Worm (Caenorhabditis elegans) whole organism, L3 larva: ENCODE results near the gene ugt-58.

Source experiments
- R02D3.7 ChIP-seq: fragments of 150-350 bp; optimal IDR thresholded peaks from 2 replicates; lab custom pipeline; 2014; ENCODE audit warnings: missing biosample characterization, missing genetic modification characterization
- ama-1 ChIP-seq: fragments of 150-350 bp; optimal IDR thresholded peaks from 2 replicates; lab custom pipeline; 2018
- ceh-28 ChIP-seq: fragments of 150-350 bp; optimal IDR thresholded peaks from 2 replicates; lab custom pipeline; 2014; ENCODE audit warnings: missing biosample characterization, missing genetic modification reagents, missing genetic modification characterization
- ceh-82 ChIP-seq: fragments of 150-350 bp; optimal IDR thresholded peaks from 2 replicates; lab custom pipeline; 2014; ENCODE audit warnings: missing biosample characterization, missing genetic modification characterization
- ceh-9 ChIP-seq: sonication (generic microtip); optimal IDR thresholded peaks from 2 replicates; lab custom pipeline; 2018; ENCODE audit warnings: missing biosample characterization, missing genetic modification characterization
- egl-27 ChIP-seq: sonication (generic microtip); optimal IDR thresholded peaks from 4 replicates; lab custom pipeline; 2017; ENCODE audit warnings: missing biosample characterization, missing genetic modification reagents, missing genetic modification characterization
- egl-5 ChIP-seq: fragments of 150-350 bp; optimal IDR thresholded peaks from 2 replicates; lab custom pipeline; 2017; ENCODE audit warnings: missing biosample characterization, missing genetic modification reagents, missing genetic modification characterization, inconsistent platforms
- elt-1 ChIP-seq: fragments of 150-350 bp; optimal IDR thresholded peaks from 2 replicates; lab custom pipeline; 2014; ENCODE audit warnings: missing biosample characterization, missing genetic modification characterization
- elt-2 ChIP-seq: sonication (generic microtip); optimal IDR thresholded peaks from 2 replicates; lab custom pipeline; 2016; ENCODE audit warnings: missing genetic modification reagents, mild to moderate bottlenecking, missing genetic modification characterization, missing compliant biosample characterization
- elt-3 ChIP-seq, 3 experiments: fragments of 150-350 bp in 1 of 3; sonication (generic microtip) in 2 of 3; optimal IDR thresholded peaks; 2 replicates in 2 of 3; 4 replicates in 1 of 3; lab custom pipeline; 2014 to 2017; ENCODE audit warnings: missing biosample characterization in 3 of 3, missing genetic modification characterization in 3 of 3
- eor-1 ChIP-seq, 2 experiments: fragments of 150-350 bp; optimal IDR thresholded peaks; 2 replicates each; lab custom pipeline; 2014 to 2018; ENCODE audit warnings: missing biosample characterization in 2 of 2, missing genetic modification characterization in 2 of 2
- fkh-10 ChIP-seq: sonication (generic microtip); optimal IDR thresholded peaks from 2 replicates; lab custom pipeline; 2017; ENCODE audit warnings: missing biosample characterization, missing genetic modification reagents, missing genetic modification characterization
- fkh-2 ChIP-seq: fragments of 150-350 bp; optimal IDR thresholded peaks from 2 replicates; lab custom pipeline; 2014; ENCODE audit warnings: missing biosample characterization, missing genetic modification reagents, missing genetic modification characterization
- fos-1 ChIP-seq: fragments of 150-350 bp; optimal IDR thresholded peaks from 2 replicates; lab custom pipeline; 2014; ENCODE audit warnings: missing biosample characterization, missing genetic modification characterization
- hmg-11 ChIP-seq: sonication (generic microtip); optimal IDR thresholded peaks from 2 replicates; lab custom pipeline; 2016; ENCODE audit warnings: missing genetic modification characterization, missing compliant biosample characterization
- lin-15B ChIP-seq: fragments of 150-350 bp; optimal IDR thresholded peaks from 2 replicates; lab custom pipeline; 2014; ENCODE audit warnings: missing biosample characterization, missing genetic modification characterization
- lin-39 ChIP-seq: fragments of 150-350 bp; optimal IDR thresholded peaks from 2 replicates; lab custom pipeline; 2018; ENCODE audit warnings: missing biosample characterization, missing genetic modification reagents, missing genetic modification characterization
- mdl-1 ChIP-seq: fragments of 150-350 bp; optimal IDR thresholded peaks from 2 replicates; lab custom pipeline; 2014; ENCODE audit warnings: missing biosample characterization, missing genetic modification characterization
- mml-1 ChIP-seq: fragments of 150-350 bp; sonication (generic microtip); optimal IDR thresholded peaks from 3 replicates; lab custom pipeline; 2014; ENCODE audit warnings: missing biosample characterization, missing genetic modification characterization
- nfya-1 ChIP-seq: sonication (generic microtip); optimal IDR thresholded peaks from 2 replicates; lab custom pipeline; 2017; ENCODE audit warnings: missing genetic modification characterization, mild to moderate bottlenecking, missing compliant biosample characterization, antibody characterized with exemption, moderate library complexity; ENCODE audit not compliant: insufficient read depth
- nhr-11 ChIP-seq: fragments of 150-350 bp; optimal IDR thresholded peaks from 2 replicates; lab custom pipeline; 2014; ENCODE audit warnings: missing biosample characterization, missing genetic modification characterization
- nhr-23 ChIP-seq: fragments of 150-350 bp; optimal IDR thresholded peaks from 2 replicates; lab custom pipeline; 2014; ENCODE audit warnings: missing biosample characterization, missing genetic modification reagents, missing genetic modification characterization
- nhr-25 ChIP-seq: sonication (generic microtip); optimal IDR thresholded peaks from 2 replicates; lab custom pipeline; 2017; ENCODE audit warnings: missing biosample characterization, missing genetic modification characterization
- nhr-43 ChIP-seq: sonication (generic microtip); optimal IDR thresholded peaks from 2 replicates; lab custom pipeline; 2016; ENCODE audit warnings: mild to moderate bottlenecking, missing genetic modification characterization, missing compliant biosample characterization; ENCODE audit not compliant: poor library complexity, severe bottlenecking
- nhr-67 ChIP-seq: fragments of 150-350 bp; optimal IDR thresholded peaks from 2 replicates; lab custom pipeline; 2014; ENCODE audit warnings: missing biosample characterization, missing genetic modification characterization
- nhr-76 ChIP-seq: fragments of 150-350 bp; sonication (generic microtip); optimal IDR thresholded peaks from 5 replicates; lab custom pipeline; 2014; ENCODE audit warnings: missing biosample characterization, missing genetic modification characterization
- nhr-77 ChIP-seq: fragments of 150-350 bp; optimal IDR thresholded peaks from 2 replicates; lab custom pipeline; 2014; ENCODE audit warnings: missing biosample characterization, missing genetic modification characterization
- pha-4 ChIP-seq: fragments of 150-350 bp; optimal IDR thresholded peaks from 2 replicates; lab custom pipeline; 2014; ENCODE audit warnings: missing biosample characterization, missing genetic modification reagents, missing genetic modification characterization
- pqm-1 ChIP-seq: fragments of 150-350 bp; optimal IDR thresholded peaks from 2 replicates; lab custom pipeline; 2017; ENCODE audit warnings: missing biosample characterization, missing genetic modification characterization, inconsistent platforms
- sea-2 ChIP-seq: fragments of 150-350 bp; sonication (generic microtip); optimal IDR thresholded peaks from 4 replicates; lab custom pipeline; 2014; ENCODE audit warnings: missing biosample characterization, missing genetic modification reagents, missing genetic modification characterization
- tbx-2 ChIP-seq: sonication (generic microtip); optimal IDR thresholded peaks from 2 replicates; lab custom pipeline; 2016; ENCODE audit warnings: mild to moderate bottlenecking, missing genetic modification characterization, missing compliant biosample characterization
- unc-39 ChIP-seq: sonication (generic microtip); optimal IDR thresholded peaks from 4 replicates; lab custom pipeline; 2017; ENCODE audit warnings: missing biosample characterization, missing genetic modification characterization
- unc-62 ChIP-seq: fragments of 150-350 bp; sonication (generic microtip); optimal IDR thresholded peaks from 4 replicates; lab custom pipeline; 2014; ENCODE audit warnings: missing biosample characterization, missing genetic modification reagents, missing genetic modification characterization
- zag-1 ChIP-seq: fragments of 150-350 bp; optimal IDR thresholded peaks from 2 replicates; lab custom pipeline; 2014; ENCODE audit warnings: missing biosample characterization, missing genetic modification characterization
- ztf-11 ChIP-seq: fragments of 150-350 bp; optimal IDR thresholded peaks from 2 replicates; lab custom pipeline; 2014; ENCODE audit warnings: missing biosample characterization, missing genetic modification characterization
- ztf-4 ChIP-seq: fragments of 150-350 bp; optimal IDR thresholded peaks from 2 replicates; lab custom pipeline; 2014; ENCODE audit warnings: missing biosample characterization, missing genetic modification characterization

Gene ugt-58

DNA sequence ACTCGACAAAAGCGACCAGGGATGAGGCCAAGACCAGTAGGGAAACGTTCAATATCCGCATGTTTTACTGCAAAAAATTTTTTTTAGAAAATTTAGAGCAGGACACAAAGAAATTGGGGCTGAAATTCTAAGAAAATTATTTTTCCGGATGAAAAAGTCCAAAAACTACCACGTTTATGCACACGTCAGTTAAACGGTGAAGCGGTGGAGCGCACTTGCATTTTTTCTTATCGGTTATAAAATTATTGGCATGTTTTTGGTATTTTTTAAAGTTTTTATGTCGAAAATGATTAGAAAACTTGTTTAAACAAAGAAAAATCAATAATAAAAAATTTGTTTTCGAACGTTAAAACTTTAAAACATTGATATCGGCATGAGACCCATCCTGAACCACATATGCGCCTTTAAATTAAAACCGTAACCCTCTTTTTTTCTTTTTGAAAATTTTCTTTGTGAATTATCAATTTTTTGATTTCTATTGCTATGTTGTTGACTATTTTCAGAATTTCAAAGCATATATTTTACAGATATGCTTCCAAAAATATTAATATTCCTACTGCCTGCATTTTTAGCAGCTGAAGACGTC is 37.6 kb upstream of the ugt-58 start, which contains the start of the genes dnj-20 and ZK1307.8 (continued):
- TF ChIP-seq nhr-43 = no peak

- TF ChIP-seq pha-4 (tag; lab: Kevin White, UChicago) (peak; percentile 91), mdl-1 (tag; lab: Kevin White, UChicago) (no peak), R02D3.7 (tag; lab: Kevin White, UChicago) (no peak), nhr-23 (peak; percentile 8), fkh-2 (tag; lab: Kevin White, UChicago) (no peak), elt-2 (tag; lab: Kevin White, UChicago) (no peak), nhr-25 (no peak), egl-27 (tag; lab: Kevin White, UChicago) (no peak), nhr-76 (no peak)
- TF ChIP-seq, all 47 proteins: peak for 2
Measured at ce11 chrII:9621913-9622348, 35.3 kb upstream of the ugt-58 start.

DNA sequence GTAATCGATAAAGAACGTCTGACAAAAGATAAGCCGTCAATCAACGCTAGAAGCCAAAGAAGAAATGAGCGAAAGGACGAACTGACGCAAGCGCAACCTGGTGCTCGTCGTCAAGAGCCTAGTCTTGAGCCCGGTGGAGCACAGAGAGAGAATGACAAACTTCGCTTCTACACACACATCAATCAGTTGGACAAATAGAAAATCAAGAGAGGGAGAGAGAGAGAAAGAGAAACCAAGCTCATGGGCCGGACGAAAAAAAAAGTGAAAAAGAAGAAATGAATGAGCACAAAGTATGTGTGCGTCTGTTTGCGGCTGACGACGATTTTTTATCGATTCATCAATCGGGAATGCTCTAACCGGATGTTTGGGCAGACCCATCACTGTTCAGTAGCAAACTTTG is 34.5 kb upstream of the ugt-58 start:
- no peak for TF ChIP-seq mml-1 (tag; lab: Kevin White, UChicago)
- TF ChIP-seq ceh-28 (tag; lab: Kevin White, UChicago) = no peak
- TF ChIP-seq pqm-1 (tag; lab: Kevin White, UChicago) = no peak
- no peak for TF ChIP-seq elt-2 (tag; lab: Kevin White, UChicago)
- no peak for TF ChIP-seq nhr-11 (tag; lab: Kevin White, UChicago)
- peak; percentile 25 for TF ChIP-seq unc-62 (GFP tag; lab: Kevin White, UChicago)
- TF ChIP-seq pha-4 (tag; lab: Kevin White, UChicago) = peak; percentile 60
- TF ChIP-seq ceh-9 (tag; lab: Kevin White, UChicago) = no peak
- TF ChIP-seq ceh-82 (tag; lab: Kevin White, UChicago) = no peak
- TF ChIP-seq fkh-10 = no peak
- no peak for TF ChIP-seq R02D3.7 (tag; lab: Kevin White, UChicago)
- no peak for TF ChIP-seq zag-1 (tag; lab: Kevin White, UChicago)
- TF ChIP-seq nfya-1 (tag; lab: Kevin White, UChicago) = peak; percentile 32
- peak; percentile 31 for TF ChIP-seq ama-1 (lab: Kevin White, UChicago)
- no peak for TF ChIP-seq egl-27 (tag; lab: Kevin White, UChicago)
- no peak for TF ChIP-seq eor-1 (tag; optimal IDR thresholded peaks at IDR 0.05; lab: Kevin White, UChicago)
- TF ChIP-seq hmg-11 (tag; lab: Kevin White, UChicago) = peak; percentile 6
- no peak for TF ChIP-seq fkh-2 (tag; lab: Kevin White, UChicago)
- no peak for TF ChIP-seq lin-15B (tag; lab: Kevin White, UChicago)
- no peak for TF ChIP-seq tbx-2 (tag; lab: Kevin White, UChicago)
- no peak for TF ChIP-seq elt-3 (tag; optimal IDR thresholded peaks at IDR 0.05; lab: Kevin White, UChicago)
- TF ChIP-seq lin-39 = peak; percentile 52
- TF ChIP-seq unc-39 (tag; lab: Kevin White, UChicago) = no peak
- TF ChIP-seq nhr-76 = no peak
- no peak for TF ChIP-seq egl-5
- no peak for TF ChIP-seq nhr-77 (tag; lab: Kevin White, UChicago)

DNA sequence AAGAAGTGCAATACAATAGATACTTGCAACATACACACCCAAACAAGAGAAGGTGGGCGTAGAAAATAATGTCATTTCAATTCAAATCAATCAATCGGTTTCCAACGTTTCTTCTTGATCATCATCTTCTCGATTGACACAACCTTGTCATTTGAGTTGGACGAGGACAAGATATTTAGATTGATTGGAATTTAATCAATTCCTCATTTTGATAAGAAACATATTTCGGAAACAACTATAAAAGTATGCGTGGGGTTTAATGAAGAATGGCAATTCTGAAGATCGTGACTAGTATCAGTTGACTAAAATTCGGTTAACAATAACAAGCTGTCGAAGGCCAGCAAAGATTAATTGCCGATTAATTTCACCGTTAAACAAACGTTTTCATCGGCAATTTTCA is 34.0 kb upstream of the ugt-58 start:
- TF ChIP-seq elt-3 (tag; optimal IDR thresholded peaks at IDR 0.05; lab: Kevin White, UChicago) = no peak
- TF ChIP-seq eor-1 (tag; optimal IDR thresholded peaks at IDR 0.05; lab: Kevin White, UChicago) = no peak
- no peak for TF ChIP-seq fos-1
- no peak for TF ChIP-seq egl-27 (tag; lab: Kevin White, UChicago)
- peak; percentile 46 for TF ChIP-seq nhr-43
- peak; percentile 24 for TF ChIP-seq elt-1
- no peak for TF ChIP-seq nhr-67 (tag; lab: Kevin White, UChicago)
- TF ChIP-seq nhr-25 = peak; percentile 59
- no peak for TF ChIP-seq sea-2
- no peak for TF ChIP-seq ztf-4 (tag; lab: Kevin White, UChicago)
- no peak for TF ChIP-seq egl-5
- no peak for TF ChIP-seq ztf-11 (tag; lab: Kevin White, UChicago)
- TF ChIP-seq fkh-10 = no peak
- peak; percentile 10 for TF ChIP-seq nhr-23
